Worm (Caenorhabditis elegans) whole organism, L3 larva: Measurements from ENCODE around the gene gnrr-6.

ENCODE experiments used
- aly-2 ChIP-seq: fragments of 150-350 bp; optimal IDR thresholded peaks from 2 replicates; lab custom pipeline; 2014; ENCODE audit warnings: missing biosample characterization, missing genetic modification characterization
- ceh-28 ChIP-seq: fragments of 150-350 bp; optimal IDR thresholded peaks from 2 replicates; lab custom pipeline; 2014; ENCODE audit warnings: missing biosample characterization, missing genetic modification reagents, missing genetic modification characterization
- fkh-10 ChIP-seq: sonication (generic microtip); optimal IDR thresholded peaks from 2 replicates; lab custom pipeline; 2017; ENCODE audit warnings: missing biosample characterization, missing genetic modification reagents, missing genetic modification characterization
- lin-39 ChIP-seq: fragments of 150-350 bp; optimal IDR thresholded peaks from 2 replicates; lab custom pipeline; 2018; ENCODE audit warnings: missing biosample characterization, missing genetic modification reagents, missing genetic modification characterization
- nfya-1 ChIP-seq: sonication (generic microtip); optimal IDR thresholded peaks from 2 replicates; lab custom pipeline; 2017; ENCODE audit warnings: missing genetic modification characterization, mild to moderate bottlenecking, missing compliant biosample characterization, antibody characterized with exemption, moderate library complexity; ENCODE audit not compliant: insufficient read depth
- nhr-25 ChIP-seq: sonication (generic microtip); optimal IDR thresholded peaks from 2 replicates; lab custom pipeline; 2017; ENCODE audit warnings: missing biosample characterization, missing genetic modification characterization
- nhr-28 ChIP-seq: fragments of 150-350 bp; optimal IDR thresholded peaks from 2 replicates; lab custom pipeline; 2014; ENCODE audit warnings: missing biosample characterization, missing genetic modification characterization
- unc-39 ChIP-seq: sonication (generic microtip); optimal IDR thresholded peaks from 4 replicates; lab custom pipeline; 2017; ENCODE audit warnings: missing biosample characterization, missing genetic modification characterization
- zag-1 ChIP-seq: fragments of 150-350 bp; optimal IDR thresholded peaks from 2 replicates; lab custom pipeline; 2014; ENCODE audit warnings: missing biosample characterization, missing genetic modification characterization

DNA sequence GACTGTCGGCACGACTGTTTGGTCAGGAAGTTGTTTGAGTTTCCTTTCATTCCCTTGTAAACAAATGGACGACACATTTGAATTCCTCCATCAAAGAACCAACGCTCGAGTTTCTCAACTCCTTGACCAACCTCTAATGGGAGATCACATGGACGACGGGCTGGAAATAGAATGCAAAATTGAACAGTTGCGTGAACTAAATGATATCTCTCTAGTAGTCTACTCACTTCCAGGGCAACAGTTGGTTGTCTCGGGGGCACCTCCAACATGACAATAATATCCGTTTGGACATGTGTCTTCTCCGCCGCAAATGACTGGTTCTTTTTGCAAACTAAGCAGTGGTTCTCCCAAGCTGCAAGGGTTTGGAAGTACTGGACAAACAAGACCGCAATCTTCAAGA is 15.0 kb downstream of the gnrr-6 start:
- TF ChIP-seq lin-39 (tag; lab: Kevin White, UChicago) (no peak), unc-39 (tag; lab: Kevin White, UChicago) (no peak), fkh-10 (GFP tag; lab: Kevin White, UChicago) (no peak), nfya-1 (tag; lab: Kevin White, UChicago) (no peak), nhr-28 (no peak), ceh-28 (tag; lab: Kevin White, UChicago) (no peak), aly-2 (tag; lab: Kevin White, UChicago) (no peak), nhr-25 (tag; lab: Kevin White, UChicago) (no peak), zag-1 (tag; lab: Kevin White, UChicago) (no peak)
